Fruit fly (Drosophila melanogaster): ENCODE measurements around the gene ome.

DNA sequence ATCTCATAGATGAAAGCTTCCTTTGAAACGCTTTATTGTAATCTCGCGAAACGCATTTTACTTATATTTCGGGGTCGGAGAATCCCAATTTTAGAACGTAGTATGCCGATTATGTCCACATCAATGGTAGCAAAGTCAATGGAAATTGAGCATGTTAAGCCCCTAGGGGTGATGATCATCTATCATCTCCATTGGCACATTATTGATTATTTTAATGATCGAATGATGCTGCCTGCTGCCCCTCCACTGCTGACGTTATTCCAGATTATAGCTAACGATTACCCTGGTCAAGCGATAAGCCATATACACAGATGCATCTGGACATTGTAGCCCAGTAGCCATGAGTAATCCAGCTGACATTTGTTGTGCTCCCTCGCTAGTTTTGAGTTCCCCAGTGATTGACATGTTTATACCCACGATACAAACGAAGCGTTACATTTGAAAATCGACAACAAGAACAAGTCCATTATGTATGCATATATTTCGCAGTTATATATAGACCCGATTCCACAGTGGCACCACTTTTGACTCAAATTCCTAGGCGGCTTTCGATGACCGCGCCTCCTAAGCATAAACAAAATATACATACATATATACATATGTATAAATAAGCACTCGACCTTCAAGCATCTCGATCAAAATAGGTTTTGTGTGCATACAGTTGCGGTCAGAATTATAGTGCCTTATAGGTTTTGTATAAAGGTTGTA is 111.8 kb downstream of the ome start:
- TF ChIP-seq Stat92E (GFP tag; optimal IDR thresholded peaks at IDR 0.05): no peak
- no peak for TF ChIP-seq onecut (GFP tag; IDR thresholded peaks at IDR 0.05)
- TF ChIP-seq CG14441 (GFP tag; IDR thresholded peaks at IDR 0.05): no peak
- TF ChIP-seq pan (optimal IDR thresholded peaks at IDR 0.05): no peak
- no peak for TF ChIP-seq pan (GFP tag; optimal IDR thresholded peaks at IDR 0.05 in 1 of 2, IDR thresholded peaks at IDR 0.05 in 1 of 2)
- no peak for TF ChIP-seq Usf (GFP tag; optimal IDR thresholded peaks at IDR 0.05)
- TF ChIP-seq z (GFP tag; IDR thresholded peaks at IDR 0.05): no peak
- no peak for TF ChIP-seq CG4404 (GFP tag; IDR thresholded peaks at IDR 0.05)

All from whole organism, embryonic.